Fruit fly (Drosophila melanogaster): ENCODE results near the gene CG17108.

dm6 chr2L:10736993-10737756 is 43.3 kb upstream of the CG17108 start, which contains the start of the genes Vha16-5 and CG12299:
- TF ChIP-seq ttk (optimal IDR thresholded peaks at IDR 0.05) (no peak), psq (optimal IDR thresholded peaks at IDR 0.05) (no peak), h (optimal IDR thresholded peaks at IDR 0.05) (no peak), Myc (optimal IDR thresholded peaks at IDR 0.05) (no peak), insv (optimal IDR thresholded peaks at IDR 0.05) (no peak)

Measured in Kc167 (cell line).